Worm (Caenorhabditis elegans) whole organism, mixed stage, embryonic: ENCODE results near the gene F14D7.3.

Experiments used
- blmp-1 ChIP-seq: fragments of 150-350 bp; optimal IDR thresholded peaks from 2 replicates; lab custom pipeline; 2014; ENCODE audit warnings: missing biosample characterization, missing genetic modification characterization
- elt-3 ChIP-seq: fragments of 150-350 bp; optimal IDR thresholded peaks from 2 replicates; lab custom pipeline; 2014; ENCODE audit warnings: missing biosample characterization, missing genetic modification characterization
- mep-1 ChIP-seq: fragments of 150-350 bp; optimal IDR thresholded peaks from 2 replicates; lab custom pipeline; 2017; ENCODE audit warnings: missing biosample characterization, missing genetic modification reagents, missing genetic modification characterization, inconsistent platforms
- nhr-12 ChIP-seq: fragments of 150-350 bp; optimal IDR thresholded peaks from 2 replicates; lab custom pipeline; 2014; ENCODE audit warnings: missing biosample characterization, missing genetic modification characterization
- nhr-76 ChIP-seq: sonication (generic microtip); optimal IDR thresholded peaks from 2 replicates; lab custom pipeline; 2017; ENCODE audit warnings: missing biosample characterization, missing genetic modification characterization
- pha-4 ChIP-seq: fragments of 150-350 bp; optimal IDR thresholded peaks from 2 replicates; lab custom pipeline; 2018; ENCODE audit warnings: missing biosample characterization, missing genetic modification reagents, missing genetic modification characterization
- sem-2 ChIP-seq: fragments of 200-800 bp; sonication (Bioruptor generic); optimal IDR thresholded peaks from 2 replicates; lab custom pipeline; 2018; ENCODE audit warnings: mild to moderate bottlenecking, missing genetic modification characterization, missing compliant biosample characterization
- unc-120 ChIP-seq: sonication (generic microtip); optimal IDR thresholded peaks from 2 replicates; lab custom pipeline; 2017; ENCODE audit warnings: missing genetic modification characterization, missing compliant biosample characterization; ENCODE audit not compliant: poor library complexity, severe bottlenecking
- unc-39 ChIP-seq: fragments of 150-350 bp; optimal IDR thresholded peaks from 2 replicates; lab custom pipeline; 2014; ENCODE audit warnings: missing biosample characterization, missing genetic modification characterization
- unc-62 ChIP-seq: fragments of 150-350 bp; optimal IDR thresholded peaks from 2 replicates; lab custom pipeline; 2014; ENCODE audit warnings: missing biosample characterization, missing genetic modification reagents, missing genetic modification characterization
- ztf-11 ChIP-seq: fragments of 150-350 bp; optimal IDR thresholded peaks from 2 replicates; lab custom pipeline; 2014; ENCODE audit warnings: missing biosample characterization, missing genetic modification characterization

- TF ChIP-seq unc-62 (no peak), ztf-11 (tag; lab: Kevin White, UChicago) (no peak), unc-39 (tag; lab: Kevin White, UChicago) (no peak), mep-1 (tag; lab: Kevin White, UChicago) (no peak), nhr-12 (tag; lab: Kevin White, UChicago) (no peak), unc-120 (tag; lab: Kevin White, UChicago) (no peak), elt-3 (tag; lab: Kevin White, UChicago) (no peak), nhr-76 (tag; lab: Kevin White, UChicago) (no peak), sem-2 (GFP tag; lab: Kevin White, UChicago) (no peak), pha-4 (no peak), blmp-1 (tag; lab: Kevin White, UChicago) (no peak)
Observed at ce11 chrV:14314236-14314635, 17.6 kb downstream of the F14D7.3 start, which contains the start of gene F47B8.1.
